Worm (Caenorhabditis elegans) whole organism, midembryonic: ENCODE results near the gene ins-23.

Experiments used
- T22C8.4 ChIP-seq: fragments of 200-800 bp; sonication (Bioruptor generic); IDR thresholded peaks from 2 replicates; pipeline ENCODE4 v1.3.6; 2022; ENCODE audit warnings: missing genetic modification characterization, missing compliant biosample characterization
- klf-2 ChIP-seq: fragments of 200-800 bp; sonication (Bioruptor generic); conservative IDR thresholded peaks from 2 replicates; pipeline ENCODE4 v1.3.6; 2022; ENCODE audit warnings: missing genetic modification reagents, missing genetic modification characterization, missing compliant biosample characterization
- ref-1 ChIP-seq: fragments of 200-800 bp; sonication (Bioruptor generic); conservative IDR thresholded peaks from 2 replicates; pipeline ENCODE4 v1.3.6; 2022; ENCODE audit warnings: missing genetic modification reagents, missing genetic modification characterization, missing compliant biosample characterization
- tab-1 ChIP-seq: fragments of 200-800 bp; sonication (Bioruptor generic); IDR thresholded peaks from 2 replicates; pipeline ENCODE4 v1.3.6; 2022; ENCODE audit warnings: missing genetic modification characterization, missing compliant biosample characterization
- ztf-29 ChIP-seq: fragments of 200-800 bp; sonication (Bioruptor generic); IDR thresholded peaks from 2 replicates; pipeline ENCODE4 v1.3.6; 2022; ENCODE audit warnings: missing genetic modification reagents, missing genetic modification characterization, missing compliant biosample characterization

DNA sequence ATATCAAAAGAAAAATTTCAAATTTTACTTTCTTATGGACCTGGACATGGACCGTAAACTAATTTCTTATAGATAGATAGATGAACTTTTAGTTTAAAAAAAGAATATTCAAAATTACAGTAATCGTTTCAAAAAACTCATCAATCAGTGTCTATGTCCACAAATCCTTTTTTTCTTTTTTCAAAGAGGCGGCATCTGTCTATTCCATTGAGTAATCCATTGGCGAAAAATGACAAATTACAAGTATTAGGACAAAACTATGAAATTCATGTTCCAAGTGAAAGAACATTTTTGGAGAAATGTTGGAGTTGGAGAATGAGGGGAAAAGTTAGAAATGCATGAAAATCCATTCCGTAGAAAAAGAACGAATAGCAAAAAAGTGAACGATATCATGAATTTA lies 42.5 kb upstream of the ins-23 start:
- no peak for TF ChIP-seq ztf-29 (GFP tag; lab: Robert Waterston, UW)
- TF ChIP-seq klf-2: no peak
- no peak for TF ChIP-seq tab-1 (GFP tag; lab: Robert Waterston, UW)
- no peak for TF ChIP-seq ref-1
- no peak for TF ChIP-seq T22C8.4 (GFP tag; lab: Robert Waterston, UW)
